Fruit fly (Drosophila melanogaster): ENCODE results near the gene Gcn2.

The Gcn2 gene

DNA sequence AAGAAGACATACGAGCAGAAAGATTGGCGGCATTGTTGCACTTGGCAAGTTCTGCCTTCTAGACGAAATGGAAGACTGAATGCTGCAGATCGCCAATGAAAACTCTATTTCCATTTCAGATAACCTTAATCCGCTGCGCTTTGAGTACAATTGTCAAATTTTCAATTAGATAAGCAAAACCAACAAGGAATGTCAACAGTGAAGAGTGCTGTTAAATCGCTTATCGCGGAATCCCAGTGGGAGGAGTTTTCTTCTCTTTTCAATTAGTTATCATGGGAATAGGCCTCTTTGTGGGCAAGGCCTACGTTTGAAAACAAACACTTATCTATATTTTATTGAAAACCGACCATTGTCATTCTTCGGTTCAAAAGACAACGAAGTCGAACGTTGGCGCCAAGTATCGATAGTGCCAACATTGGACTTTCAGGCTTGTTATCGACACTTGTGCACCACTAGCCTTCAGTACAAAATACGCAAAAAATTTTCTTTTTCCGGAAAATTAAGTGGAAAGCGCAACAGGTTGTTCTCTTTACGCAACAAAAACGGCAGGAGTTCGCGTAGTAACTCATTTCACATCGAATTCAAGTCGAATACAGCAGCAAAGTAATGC is at the start of gene Gcn2, which contains the start of gene Ugt35D1 (continued):
- TF ChIP-seq H15 (GFP tag; IDR thresholded peaks at IDR 0.05) (no peak), CG10959 (GFP tag; IDR thresholded peaks at IDR 0.05) (peak; percentile 32; the same call in 1 of the 2 replicates), CG3163 (GFP tag; optimal IDR thresholded peaks at IDR 0.05) (no peak), Max (GFP tag; optimal IDR thresholded peaks at IDR 0.05) (peak; percentile 39), tll (GFP tag; optimal IDR thresholded peaks at IDR 0.05) (no peak), CG17385 (GFP tag; optimal IDR thresholded peaks at IDR 0.05) (no peak), yki (optimal IDR thresholded peaks at IDR 0.05) (no peak), CG3281 (GFP tag; optimal IDR thresholded peaks at IDR 0.05) (no peak), Hmr (GFP tag; optimal IDR thresholded peaks at IDR 0.05) (no peak), nerfin-2 (GFP tag; IDR thresholded peaks at IDR 0.05; ENCODE audit: partially characterized antibody) (0 out of 2 replicates have a peak, but pooled peaks have one; percentile 35), CG1603 (tag; optimal IDR thresholded peaks at IDR 0.05) (no peak), ab (GFP tag; optimal IDR thresholded peaks at IDR 0.05) (no peak), CG6791 (GFP tag; IDR thresholded peaks at IDR 0.05; ENCODE audit: partially characterized antibody) (peak; percentile 9; the same call in 1 of the 3 replicates), ewg (GFP tag; optimal IDR thresholded peaks at IDR 0.05) (no peak), CG7271 (tag; optimal IDR thresholded peaks at IDR 0.05) (no peak), salm (tag; optimal IDR thresholded peaks at IDR 0.05) (no peak), CG13296 (GFP tag; optimal IDR thresholded peaks at IDR 0.05) (peak; percentile 29), CG3847 (GFP tag; IDR thresholded peaks at IDR 0.05) (no peak), Taf1 (GFP tag; IDR thresholded peaks at IDR 0.05) (no peak), Dfd (GFP tag; optimal IDR thresholded peaks at IDR 0.05) (no peak), CkIIα-i1 (GFP tag; IDR thresholded peaks at IDR 0.05) (no peak), NK7.1 (GFP tag; optimal IDR thresholded peaks at IDR 0.05) (no peak), MBD-R2 (GFP tag; IDR thresholded peaks at IDR 0.05) (peak; percentile 34; the same call in 1 of the 2 replicates), CG33213 (GFP tag; optimal IDR thresholded peaks at IDR 0.05) (no peak), Six4 (GFP tag; optimal IDR thresholded peaks at IDR 0.05) (peak; percentile 21), Hr39 (optimal IDR thresholded peaks at IDR 0.05) (no peak), CG11695 (GFP tag; IDR thresholded peaks at IDR 0.05) (peak; percentile 54; the same call in 1 of the 3 replicates), Aef1 (GFP tag; IDR thresholded peaks at IDR 0.05) (no peak), CG7839 (tag; optimal IDR thresholded peaks at IDR 0.05) (no peak), CG10462 (GFP tag; optimal IDR thresholded peaks at IDR 0.05) (no peak), Nf-YB (GFP tag; optimal IDR thresholded peaks at IDR 0.05) (peak; percentile 7), Fer3 (tag; optimal IDR thresholded peaks at IDR 0.05) (no peak), sens-2 (GFP tag; IDR thresholded peaks at IDR 0.05) (0 out of 2 replicates have a peak, but pooled peaks have one; percentile 44), CG8290 (GFP tag; optimal IDR thresholded peaks at IDR 0.05) (no peak), CG8290 (tag; optimal IDR thresholded peaks at IDR 0.05) (peak in 1 of 2 experiments; percentile 43), CG13624 (GFP tag; optimal IDR thresholded peaks at IDR 0.05) (peak; percentile 2), CG2889 (GFP tag; IDR thresholded peaks at IDR 0.05) (no peak), CG14710 (tag; optimal IDR thresholded peaks at IDR 0.05) (peak; percentile 64), CG10565 (GFP tag; optimal IDR thresholded peaks at IDR 0.05) (peak; percentile 11), CG16863 (GFP tag; optimal IDR thresholded peaks at IDR 0.05) (peak; percentile 51), pzg (GFP tag; optimal IDR thresholded peaks at IDR 0.05) (peak; percentile 37), CG12219 (GFP tag; optimal IDR thresholded peaks at IDR 0.05) (peak; percentile 19), CG15073 (GFP tag; optimal IDR thresholded peaks at IDR 0.05) (no peak), CG42726 (GFP tag; IDR thresholded peaks at IDR 0.05; ENCODE audit: partially characterized antibody) (0 out of 2 replicates have a peak, but pooled peaks have one; percentile 20), CG8388 (GFP tag; optimal IDR thresholded peaks at IDR 0.05) (no peak), en (GFP tag; optimal IDR thresholded peaks at IDR 0.05) (peak; percentile 11), C15 (GFP tag; IDR thresholded peaks at IDR 0.05) (no peak), Abd-B (GFP tag; optimal IDR thresholded peaks at IDR 0.05) (no peak), ash1 (GFP tag; optimal IDR thresholded peaks at IDR 0.05) (no peak), stwl (tag; optimal IDR thresholded peaks at IDR 0.05) (peak; percentile 46), otp (GFP tag; IDR thresholded peaks at IDR 0.05) (peak; percentile 70; the same call in 2 of the 3 replicates)

Measured in whole organism, embryonic.